Worm (Caenorhabditis elegans): ENCODE data around the gene F09F9.1.

Gene F09F9.1

DNA sequence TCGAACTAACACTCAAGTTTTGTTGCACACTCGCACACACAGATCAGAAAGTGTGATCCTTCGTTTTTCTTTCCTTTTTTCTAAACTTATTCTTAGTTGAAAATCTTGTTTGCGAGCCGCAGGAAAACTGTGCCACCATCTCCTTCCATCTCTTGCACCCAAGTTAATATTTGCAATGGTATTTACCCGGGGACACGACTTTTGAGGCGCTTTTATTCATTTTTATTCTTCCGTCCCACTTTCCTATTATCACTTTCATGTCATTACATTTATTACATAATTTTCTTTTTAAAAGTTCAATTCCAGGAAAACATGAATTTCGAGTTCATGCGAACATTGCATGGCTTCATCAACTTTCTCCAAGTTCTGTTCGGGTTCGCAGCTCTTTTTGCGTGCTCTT lies at the start of gene F09F9.1:
F09F9.1 (plus strand) TSS at position 301 of the 400 bp plus-strand sequence.
- TF ChIP-seq flt-1 (GFP tag; IDR thresholded peaks at IDR 0.05) (no peak), T22C8.4 (GFP tag; IDR thresholded peaks at IDR 0.05) (no peak), cog-1 (tag; optimal IDR thresholded peaks at IDR 0.05) (no peak), ref-1 (GFP tag; conservative IDR thresholded peaks at IDR 0.05) (no peak), med-1 (GFP tag; optimal IDR thresholded peaks at IDR 0.05; ENCODE audit: insufficient read depth) (no peak), klf-2 (GFP tag; conservative IDR thresholded peaks at IDR 0.05) (no peak), tab-1 (GFP tag; IDR thresholded peaks at IDR 0.05) (no peak), ztf-29 (GFP tag; IDR thresholded peaks at IDR 0.05) (no peak), ztf-23 (GFP tag; IDR thresholded peaks at IDR 0.05) (no peak)

DNA sequence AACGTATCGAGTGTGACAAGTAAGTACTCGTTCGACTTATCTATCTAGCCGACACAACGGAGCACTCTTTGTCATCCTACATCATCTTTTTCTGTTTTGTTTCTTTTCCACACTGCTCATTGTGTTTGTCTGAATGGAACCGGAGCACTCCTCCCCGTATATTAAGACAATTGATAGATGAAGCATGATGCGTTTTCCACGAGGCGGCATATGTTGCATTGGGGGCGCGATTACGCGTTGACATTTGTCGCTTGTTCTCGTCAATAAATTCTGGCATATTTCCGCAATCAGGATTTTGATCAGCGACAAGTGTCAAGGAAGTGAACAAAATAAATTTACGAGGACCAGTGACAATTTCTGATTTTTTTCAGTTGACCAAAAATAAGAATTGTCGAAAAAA lies 46.9 kb upstream of the F09F9.1 start:
- TF ChIP-seq T22C8.4 (GFP tag; IDR thresholded peaks at IDR 0.05), result no peak
- TF ChIP-seq ref-1 (GFP tag; conservative IDR thresholded peaks at IDR 0.05), result no peak
- no peak for TF ChIP-seq cog-1 (tag; optimal IDR thresholded peaks at IDR 0.05)
- TF ChIP-seq flt-1 (GFP tag; IDR thresholded peaks at IDR 0.05), result no peak
- no peak for TF ChIP-seq tab-1 (GFP tag; IDR thresholded peaks at IDR 0.05)
- TF ChIP-seq ztf-23 (GFP tag; IDR thresholded peaks at IDR 0.05), result no peak
- TF ChIP-seq klf-2 (GFP tag; conservative IDR thresholded peaks at IDR 0.05), result no peak
- no peak for TF ChIP-seq med-1 (GFP tag; optimal IDR thresholded peaks at IDR 0.05; ENCODE audit: insufficient read depth)
- TF ChIP-seq ztf-29 (GFP tag; IDR thresholded peaks at IDR 0.05), result no peak

ce11 chrX:4072501-4072900 lies 42.6 kb upstream of the F09F9.1 start:
- TF ChIP-seq T22C8.4 (GFP tag; IDR thresholded peaks at IDR 0.05) (no peak), ztf-29 (GFP tag; IDR thresholded peaks at IDR 0.05) (no peak), tab-1 (GFP tag; IDR thresholded peaks at IDR 0.05) (no peak), ref-1 (GFP tag; conservative IDR thresholded peaks at IDR 0.05) (no peak), med-1 (GFP tag; optimal IDR thresholded peaks at IDR 0.05; ENCODE audit: insufficient read depth) (no peak), klf-2 (GFP tag; conservative IDR thresholded peaks at IDR 0.05) (no peak), ztf-23 (GFP tag; IDR thresholded peaks at IDR 0.05) (no peak), cog-1 (tag; optimal IDR thresholded peaks at IDR 0.05) (no peak), flt-1 (GFP tag; IDR thresholded peaks at IDR 0.05) (no peak)

- TF ChIP-seq med-1 (GFP tag; optimal IDR thresholded peaks at IDR 0.05; ENCODE audit: insufficient read depth) (no peak), tab-1 (GFP tag; IDR thresholded peaks at IDR 0.05) (no peak), ztf-29 (GFP tag; IDR thresholded peaks at IDR 0.05) (no peak), flt-1 (GFP tag; IDR thresholded peaks at IDR 0.05) (no peak), ztf-23 (GFP tag; IDR thresholded peaks at IDR 0.05) (no peak)
These were observed 39.2 kb upstream of the F09F9.1 start for ce11 chrX:4075934-4076333.

- TF ChIP-seq ref-1 (GFP tag; conservative IDR thresholded peaks at IDR 0.05) (no peak), T22C8.4 (GFP tag; IDR thresholded peaks at IDR 0.05) (no peak), ztf-29 (GFP tag; IDR thresholded peaks at IDR 0.05) (no peak), tab-1 (GFP tag; IDR thresholded peaks at IDR 0.05) (no peak), klf-2 (GFP tag; conservative IDR thresholded peaks at IDR 0.05) (no peak), ztf-23 (GFP tag; IDR thresholded peaks at IDR 0.05) (no peak), med-1 (GFP tag; optimal IDR thresholded peaks at IDR 0.05; ENCODE audit: insufficient read depth) (no peak), cog-1 (tag; optimal IDR thresholded peaks at IDR 0.05) (no peak), flt-1 (GFP tag; IDR thresholded peaks at IDR 0.05) (no peak)
These were observed 35.9 kb upstream of the F09F9.1 start, which contains the start of gene T06F4.1 for ce11 chrX:4079264-4079663. Gene T06F4.1, minus strand, starts transcription at chrX:4079364.

DNA sequence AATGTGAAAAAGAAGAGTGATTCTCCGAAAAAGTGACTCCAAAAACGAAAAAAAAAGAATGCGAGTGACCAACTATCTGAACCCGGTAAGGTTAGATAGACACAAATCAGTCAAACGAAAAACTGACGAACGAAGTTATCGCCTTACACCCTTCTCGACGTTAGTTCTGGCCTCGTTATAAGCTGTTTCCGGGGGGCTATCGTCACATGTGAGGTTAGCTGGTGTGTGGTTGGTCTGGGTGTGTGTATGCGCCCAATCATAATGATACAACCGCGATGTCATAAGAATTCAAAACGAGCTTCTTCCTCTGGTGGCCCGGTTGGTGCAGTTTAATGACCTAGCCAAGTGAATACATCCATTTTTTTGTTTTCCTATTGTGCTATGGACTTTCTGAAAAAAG lies 29.6 kb upstream of the F09F9.1 start:
- TF ChIP-seq med-1 (GFP tag; optimal IDR thresholded peaks at IDR 0.05; ENCODE audit: insufficient read depth) (no peak), ref-1 (GFP tag; conservative IDR thresholded peaks at IDR 0.05) (no peak), cog-1 (tag; optimal IDR thresholded peaks at IDR 0.05) (no peak), flt-1 (GFP tag; IDR thresholded peaks at IDR 0.05) (no peak), ztf-29 (GFP tag; IDR thresholded peaks at IDR 0.05) (no peak), tab-1 (GFP tag; IDR thresholded peaks at IDR 0.05) (no peak), klf-2 (GFP tag; conservative IDR thresholded peaks at IDR 0.05) (no peak), T22C8.4 (GFP tag; IDR thresholded peaks at IDR 0.05) (no peak), ztf-23 (GFP tag; IDR thresholded peaks at IDR 0.05) (no peak)

- no peak for TF ChIP-seq T22C8.4 (GFP tag; IDR thresholded peaks at IDR 0.05)
- TF ChIP-seq ztf-23 (GFP tag; IDR thresholded peaks at IDR 0.05), result no peak
- no peak for TF ChIP-seq tab-1 (GFP tag; IDR thresholded peaks at IDR 0.05)
- no peak for TF ChIP-seq cog-1 (tag; optimal IDR thresholded peaks at IDR 0.05)
These were observed 26.2 kb upstream of the F09F9.1 start for ce11 chrX:4088943-4089342.

ce11 chrX:4094979-4095378 lies 20.1 kb upstream of the F09F9.1 start:
- TF ChIP-seq T22C8.4 (GFP tag; IDR thresholded peaks at IDR 0.05), result no peak

DNA sequence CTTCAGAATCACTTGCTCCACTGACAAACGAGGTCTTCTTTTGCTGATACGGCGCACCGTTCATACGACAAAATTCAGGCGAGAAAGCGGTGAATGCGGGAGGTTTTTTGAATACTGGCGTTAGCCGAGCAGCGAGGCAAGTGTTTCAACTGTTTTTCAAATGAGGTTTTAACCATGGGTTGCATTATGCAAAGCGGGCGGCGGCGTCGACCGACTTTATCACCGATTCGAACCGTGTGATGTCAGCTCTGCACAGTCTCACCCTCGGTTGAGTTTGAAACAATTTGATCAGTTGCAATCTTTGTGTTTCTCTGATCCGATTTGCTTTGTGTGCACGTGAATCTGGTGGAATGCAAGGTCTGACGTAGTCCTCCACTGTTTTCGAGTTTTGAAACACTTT lies 14.7 kb upstream of the F09F9.1 start, which contains the start of gene clh-4:
clh-4 (minus strand) TSS at position 101 of the 400 bp plus-strand sequence.
- TF ChIP-seq ref-1 (GFP tag; conservative IDR thresholded peaks at IDR 0.05) (no peak), tab-1 (GFP tag; IDR thresholded peaks at IDR 0.05) (no peak), cog-1 (tag; optimal IDR thresholded peaks at IDR 0.05) (no peak), ztf-23 (GFP tag; IDR thresholded peaks at IDR 0.05) (no peak), flt-1 (GFP tag; IDR thresholded peaks at IDR 0.05) (no peak), klf-2 (GFP tag; conservative IDR thresholded peaks at IDR 0.05) (no peak), ztf-29 (GFP tag; IDR thresholded peaks at IDR 0.05) (no peak), T22C8.4 (GFP tag; IDR thresholded peaks at IDR 0.05) (no peak)

DNA sequence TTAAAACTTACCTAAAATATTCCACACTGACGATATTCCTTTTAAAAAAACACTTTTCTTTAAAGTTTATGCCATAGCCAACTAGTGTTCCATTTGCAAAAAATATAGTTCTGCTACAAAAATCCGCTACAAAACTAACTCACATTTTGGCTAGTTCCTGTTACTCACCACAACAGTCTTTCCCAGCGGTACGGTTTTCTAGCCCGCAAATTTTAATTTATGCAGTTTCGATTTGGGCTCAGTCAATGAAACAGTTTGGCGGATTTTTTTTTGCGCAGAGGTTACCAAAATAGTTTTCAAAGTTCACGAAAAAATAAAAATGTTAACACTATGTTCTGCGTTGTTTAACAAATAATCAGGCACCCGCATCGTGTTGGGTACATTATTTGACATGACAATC lies 13.9 kb upstream of the F09F9.1 start:
- TF ChIP-seq flt-1 (GFP tag; IDR thresholded peaks at IDR 0.05) (no peak), cog-1 (tag; optimal IDR thresholded peaks at IDR 0.05) (no peak), T22C8.4 (GFP tag; IDR thresholded peaks at IDR 0.05) (no peak), klf-2 (GFP tag; conservative IDR thresholded peaks at IDR 0.05) (no peak), med-1 (GFP tag; optimal IDR thresholded peaks at IDR 0.05; ENCODE audit: insufficient read depth) (no peak), ref-1 (GFP tag; conservative IDR thresholded peaks at IDR 0.05) (no peak), tab-1 (GFP tag; IDR thresholded peaks at IDR 0.05) (no peak), ztf-23 (GFP tag; IDR thresholded peaks at IDR 0.05) (no peak), ztf-29 (GFP tag; IDR thresholded peaks at IDR 0.05) (no peak)

Data from whole organism, midembryonic.